Worm (Caenorhabditis elegans): Measurements from ENCODE around the gene daf-41.

DNA sequence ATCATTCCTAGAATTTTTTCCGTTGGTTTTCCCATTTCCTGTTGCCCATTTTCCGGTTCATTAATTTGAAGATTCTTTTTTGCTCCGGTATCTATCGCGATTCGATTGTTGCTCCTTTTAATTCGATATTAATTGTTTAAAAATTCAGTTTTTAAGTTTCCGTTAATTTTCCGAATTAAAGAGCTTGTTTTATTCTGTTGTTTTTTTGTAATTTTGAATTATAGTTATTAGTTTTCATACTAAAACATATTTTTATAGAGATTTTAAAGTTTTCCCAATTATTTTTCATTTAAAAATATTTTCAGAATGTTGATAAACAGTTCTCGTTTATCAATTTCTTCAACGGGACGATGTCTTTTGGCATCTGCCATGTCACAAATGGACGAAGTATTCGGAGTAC, 40.3 kb downstream of the daf-41 start, which contains the start of gene mrps-26:
- TF ChIP-seq ceh-82 (tag; optimal IDR thresholded peaks at IDR 0.05) = no peak
- no peak for TF ChIP-seq nhr-12 (tag; optimal IDR thresholded peaks at IDR 0.05)
- TF ChIP-seq dsc-1 (tag; optimal IDR thresholded peaks at IDR 0.05) = no peak
- TF ChIP-seq ama-1 (optimal IDR thresholded peaks at IDR 0.05) = no peak
- TF ChIP-seq aly-2 (tag; optimal IDR thresholded peaks at IDR 0.05) = no peak
